Worm (Caenorhabditis elegans) whole organism, L4 larva: ENCODE data around the gene mrpl-40.

ENCODE experiments used
- ceh-82 ChIP-seq: sonication (generic microtip); optimal IDR thresholded peaks from 2 replicates; lab custom pipeline; 2017; ENCODE audit warnings: missing biosample characterization, missing genetic modification characterization
- ctbp-1 ChIP-seq: fragments of 200-800 bp; sonication (Bioruptor generic); IDR thresholded peaks from 2 replicates; pipeline ENCODE4 v1.3.6; 2022; ENCODE audit warnings: missing genetic modification reagents, missing genetic modification characterization, missing compliant biosample characterization
- daf-12 ChIP-seq: fragments of 150-350 bp; optimal IDR thresholded peaks from 2 replicates; lab custom pipeline; 2014; ENCODE audit warnings: missing biosample characterization, missing genetic modification reagents, missing genetic modification characterization
- egl-27 ChIP-seq: sonication (generic microtip); optimal IDR thresholded peaks from 3 replicates; lab custom pipeline; 2017; ENCODE audit warnings: missing biosample characterization, missing genetic modification reagents, missing genetic modification characterization
- fos-1 ChIP-seq: fragments of 150-350 bp; optimal IDR thresholded peaks from 2 replicates; lab custom pipeline; 2014; ENCODE audit warnings: missing biosample characterization, missing genetic modification characterization
- mep-1 ChIP-seq: fragments of 150-350 bp; sonication (generic microtip); optimal IDR thresholded peaks from 3 replicates; lab custom pipeline; 2014; ENCODE audit warnings: missing biosample characterization, missing genetic modification characterization
- nhr-25 ChIP-seq: sonication (generic microtip); optimal IDR thresholded peaks from 2 replicates; lab custom pipeline; 2017; ENCODE audit warnings: missing genetic modification characterization, mild to moderate bottlenecking, missing compliant biosample characterization, antibody characterized with exemption, moderate library complexity, borderline replicate concordance; ENCODE audit not compliant: insufficient read depth
- pqm-1 ChIP-seq: sonication (generic microtip); optimal IDR thresholded peaks from 2 replicates; lab custom pipeline; 2017; ENCODE audit warnings: missing biosample characterization, missing genetic modification characterization
- snpc-4 ChIP-seq: fragments of 150-350 bp; optimal IDR thresholded peaks from 2 replicates; lab custom pipeline; 2014; ENCODE audit warnings: missing biosample characterization, missing genetic modification characterization

ce11 chrIII:66160-66559, 21.2 kb upstream of the mrpl-40 start, which contains the start of gene pck-1:
- TF ChIP-seq ctbp-1 (no peak), nhr-25 (no peak), daf-12 (tag; lab: Kevin White, UChicago) (no peak), snpc-4 (tag; lab: Kevin White, UChicago) (no peak), pqm-1 (tag; lab: Kevin White, UChicago) (no peak), egl-27 (tag; lab: Kevin White, UChicago) (no peak), mep-1 (tag; lab: Kevin White, UChicago) (no peak), fos-1 (tag; lab: Kevin White, UChicago) (no peak), ceh-82 (tag; lab: Kevin White, UChicago) (no peak)
